Fruit fly (Drosophila melanogaster) whole organism, embryonic: ENCODE measurements around the gene CG3635.

ENCODE experiments used
- BEAF-32 ChIP-seq: fragments of 200-800 bp; sonication (Bioruptor generic); optimal IDR thresholded peaks from 3 replicates; lab custom pipeline; 2017; ENCODE audit warnings: missing biosample characterization, missing genetic modification characterization, mild to moderate bottlenecking, moderate library complexity, missing genetic modification reagents
- CG10959 ChIP-seq: fragments of 200-800 bp; sonication (Bioruptor generic); IDR thresholded peaks from 2 replicates; pipeline ENCODE4 v1.3.6; 2022; ENCODE audit warnings: missing biosample characterization, missing genetic modification characterization
- CG11398 ChIP-seq: fragments of 200-800 bp; sonication (Bioruptor generic); optimal IDR thresholded peaks from 2 replicates; lab custom pipeline; 2016; ENCODE audit warnings: missing biosample characterization, missing genetic modification characterization
- CG11723 ChIP-seq: fragments of 200-800 bp; sonication (Bioruptor generic); optimal IDR thresholded peaks from 2 replicates; lab custom pipeline; 2017; ENCODE audit warnings: missing biosample characterization, mild to moderate bottlenecking, missing genetic modification characterization
- CG12659 ChIP-seq: fragments of 200-800 bp; sonication (Bioruptor generic); optimal IDR thresholded peaks from 3 replicates; lab custom pipeline; 2017; ENCODE audit warnings: mild to moderate bottlenecking, missing biosample characterization, missing genetic modification reagents, missing genetic modification characterization
- CG14710 ChIP-seq: fragments of 200-800 bp; sonication (Bioruptor generic); optimal IDR thresholded peaks from 3 replicates; lab custom pipeline; 2019; ENCODE audit warnings: missing biosample characterization, mild to moderate bottlenecking, missing genetic modification characterization, moderate library complexity
- CG15696 ChIP-seq: fragments of 200-800 bp; sonication (Bioruptor generic); optimal IDR thresholded peaks from 2 replicates; lab custom pipeline; 2019; ENCODE audit warnings: missing biosample characterization, mild to moderate bottlenecking, missing genetic modification characterization, moderate library complexity
- CG16815 ChIP-seq: fragments of 200-800 bp; sonication (Bioruptor generic); optimal IDR thresholded peaks from 3 replicates; lab custom pipeline; 2017; ENCODE audit warnings: missing biosample characterization, mild to moderate bottlenecking, missing genetic modification characterization
- CG17612 ChIP-seq: fragments of 200-800 bp; sonication (Bioruptor generic); IDR thresholded peaks from 2 replicates; pipeline ENCODE4 v1.3.6; 2022; ENCODE audit warnings: missing biosample characterization, missing genetic modification characterization
- CG2199 ChIP-seq: fragments of 200-800 bp; sonication (Bioruptor generic); IDR thresholded peaks from 3 replicates; pipeline ENCODE4 v1.3.6; 2022; ENCODE audit warnings: missing biosample characterization, missing genetic modification characterization
- CG2712 ChIP-seq: fragments of 200-800 bp; optimal IDR thresholded peaks from 3 replicates; lab custom pipeline; 2019; ENCODE audit warnings: missing biosample characterization, mild to moderate bottlenecking, missing genetic modification characterization, moderate library complexity
- CG3065 ChIP-seq: fragments of 200-800 bp; sonication (Bioruptor generic); optimal IDR thresholded peaks from 2 replicates; lab custom pipeline; 2016; ENCODE audit warnings: missing biosample characterization, missing genetic modification characterization
- CG34376 ChIP-seq: fragments of 200-800 bp; sonication (Bioruptor generic); optimal IDR thresholded peaks from 2 replicates; lab custom pipeline; 2018; ENCODE audit warnings: missing biosample characterization, mild to moderate bottlenecking, missing genetic modification characterization
- CG3838 ChIP-seq: fragments of 200-800 bp; sonication (Bioruptor generic); optimal IDR thresholded peaks from 3 replicates; lab custom pipeline; 2016; ENCODE audit warnings: missing biosample characterization, missing genetic modification characterization
- CG4328 ChIP-seq: fragments of 200-800 bp; sonication (Bioruptor generic); optimal IDR thresholded peaks from 3 replicates; lab custom pipeline; 2017; ENCODE audit warnings: missing biosample characterization, missing genetic modification reagents, missing genetic modification characterization
- CG4404 ChIP-seq: fragments of 200-800 bp; sonication (Bioruptor generic); IDR thresholded peaks from 2 replicates; pipeline ENCODE4 v1.3.6; 2022; ENCODE audit warnings: missing biosample characterization, missing genetic modification characterization
- CG4820 ChIP-seq: fragments of 200-800 bp; sonication (Bioruptor generic); optimal IDR thresholded peaks from 3 replicates; lab custom pipeline; 2016; ENCODE audit warnings: missing biosample characterization, missing genetic modification characterization
- CG7357 ChIP-seq: fragments of 200-800 bp; sonication (Bioruptor generic); IDR thresholded peaks from 3 replicates; pipeline ENCODE4 v1.3.6; 2022; ENCODE audit warnings: missing biosample characterization, missing genetic modification characterization
- CG7745 ChIP-seq: fragments of 200-800 bp; sonication (Bioruptor generic); optimal IDR thresholded peaks from 2 replicates; lab custom pipeline; 2018; ENCODE audit warnings: missing biosample characterization, mild to moderate bottlenecking, missing genetic modification characterization, moderate library complexity
- CG8089 ChIP-seq: fragments of 200-800 bp; sonication (Bioruptor generic); optimal IDR thresholded peaks from 3 replicates; lab custom pipeline; 2016; ENCODE audit warnings: missing biosample characterization, missing genetic modification characterization
- CkIIα-i1 ChIP-seq: fragments of 200-800 bp; sonication (Bioruptor generic); IDR thresholded peaks from 2 replicates; pipeline ENCODE4 v1.3.6; 2022; ENCODE audit warnings: missing biosample characterization, missing genetic modification characterization
- Dbx ChIP-seq: fragments of 200-800 bp; sonication (Bioruptor generic); IDR thresholded peaks from 3 replicates; pipeline ENCODE4 v1.3.6; 2022; ENCODE audit warnings: missing biosample characterization, missing genetic modification characterization
- Dek ChIP-seq: fragments of 200-800 bp; sonication (Bioruptor generic); optimal IDR thresholded peaks from 3 replicates; lab custom pipeline; 2019; ENCODE audit warnings: missing biosample characterization, mild to moderate bottlenecking, missing genetic modification characterization, moderate library complexity
- Eip74EF ChIP-seq, 2 experiments: fragments of 200-800 bp in 1 of 2; fragments of >200 bp in 1 of 2; sonication (Bioruptor generic) in 1 of 2; optimal IDR thresholded peaks; 2 replicates each; lab custom pipeline; 2017 to 2019; ENCODE audit warnings: missing biosample characterization in 2 of 2, missing genetic modification characterization in 2 of 2, mild to moderate bottlenecking in 1 of 2, moderate library complexity in 1 of 2
- Elba2 ChIP-seq: fragments of 200-800 bp; sonication (Bioruptor generic); optimal IDR thresholded peaks from 3 replicates; lab custom pipeline; 2016; ENCODE audit warnings: missing biosample characterization, missing genetic modification characterization
- Gug ChIP-seq: fragments of 200-800 bp; sonication (Bioruptor generic); IDR thresholded peaks from 4 replicates; pipeline ENCODE4 v1.3.6; 2022; ENCODE audit warnings: missing biosample characterization, missing genetic modification characterization
- H15 ChIP-seq: fragments of 200-800 bp; sonication (Bioruptor generic); IDR thresholded peaks from 3 replicates; pipeline ENCODE4 v1.3.6; 2022; ENCODE audit warnings: missing biosample characterization, missing genetic modification characterization
- Lhr ChIP-seq: fragments of 200-800 bp; sonication (Bioruptor generic); optimal IDR thresholded peaks from 3 replicates; lab custom pipeline; 2017; ENCODE audit warnings: mild to moderate bottlenecking, missing biosample characterization, missing genetic modification reagents, missing genetic modification characterization
- MBD-R2 ChIP-seq: fragments of 200-800 bp; sonication (Bioruptor generic); IDR thresholded peaks from 2 replicates; pipeline ENCODE4 v1.3.6; 2022; ENCODE audit warnings: missing biosample characterization, missing genetic modification characterization
- Mad ChIP-seq: fragments of 200-800 bp; sonication (Bioruptor generic); optimal IDR thresholded peaks from 2 replicates; lab custom pipeline; 2016; ENCODE audit warnings: missing biosample characterization, missing genetic modification characterization
- Rx ChIP-seq: fragments of 200-800 bp; sonication (Bioruptor generic); IDR thresholded peaks from 2 replicates; pipeline ENCODE4 v1.3.6; 2022; ENCODE audit warnings: missing biosample characterization, missing genetic modification characterization
- Side ChIP-seq: fragments of 200-800 bp; sonication (Bioruptor generic); optimal IDR thresholded peaks from 2 replicates; lab custom pipeline; 2016; ENCODE audit warnings: missing biosample characterization, missing genetic modification characterization
- ap ChIP-seq: fragments of 200-800 bp; sonication (Bioruptor generic); IDR thresholded peaks from 2 replicates; pipeline ENCODE4 v1.3.6; 2022; ENCODE audit warnings: missing biosample characterization, missing genetic modification characterization
- bcd ChIP-seq: fragments of 200-800 bp; sonication (Bioruptor generic); optimal IDR thresholded peaks from 2 replicates; lab custom pipeline; 2017; ENCODE audit warnings: missing biosample characterization, mild to moderate bottlenecking, missing genetic modification characterization
- cad ChIP-seq: fragments of >200 bp; optimal IDR thresholded peaks from 2 replicates; lab custom pipeline; 2017; ENCODE audit warnings: missing biosample characterization, missing genetic modification characterization
- ems ChIP-seq: fragments of 200-800 bp; sonication (Bioruptor generic); optimal IDR thresholded peaks from 3 replicates; lab custom pipeline; 2016; ENCODE audit warnings: missing biosample characterization, missing genetic modification characterization
- fu2 ChIP-seq: fragments of 200-800 bp; sonication (Bioruptor generic); optimal IDR thresholded peaks from 2 replicates; lab custom pipeline; 2016; ENCODE audit warnings: missing biosample characterization, missing genetic modification characterization
- gfzf ChIP-seq: fragments of 200-800 bp; sonication (Bioruptor generic); optimal IDR thresholded peaks from 2 replicates; lab custom pipeline; 2016; ENCODE audit warnings: missing biosample characterization, mild to moderate bottlenecking, missing genetic modification characterization, moderate library complexity
- jumu ChIP-seq: fragments of 200-800 bp; sonication (Bioruptor generic); optimal IDR thresholded peaks from 3 replicates; lab custom pipeline; 2016; ENCODE audit warnings: missing biosample characterization, missing genetic modification characterization
- kah ChIP-seq: fragments of 200-800 bp; sonication (Bioruptor generic); optimal IDR thresholded peaks from 2 replicates; lab custom pipeline; 2018; ENCODE audit warnings: missing biosample characterization, mild to moderate bottlenecking, missing genetic modification characterization
- lilli ChIP-seq: fragments of 200-800 bp; sonication (Bioruptor generic); optimal IDR thresholded peaks from 3 replicates; lab custom pipeline; 2016; ENCODE audit warnings: missing biosample characterization, missing genetic modification characterization
- lola ChIP-seq, 3 experiments: fragments of >200 bp in 2 of 3; fragments of 200-800 bp in 1 of 3; sonication (Bioruptor generic) in 1 of 3; optimal IDR thresholded peaks; 2 replicates each; lab custom pipeline; 2017 to 2019; ENCODE audit warnings: missing biosample characterization in 3 of 3, missing genetic modification characterization in 3 of 3, mild to moderate bottlenecking in 1 of 3, moderate library complexity in 1 of 3
- mirr ChIP-seq: fragments of 200-800 bp; sonication (Bioruptor generic); optimal IDR thresholded peaks from 3 replicates; lab custom pipeline; 2018; ENCODE audit warnings: missing biosample characterization, mild to moderate bottlenecking, missing genetic modification characterization
- otp ChIP-seq: fragments of 200-800 bp; sonication (Bioruptor generic); IDR thresholded peaks from 3 replicates; pipeline ENCODE4, ENCODE4 v1.3.6; 2022; ENCODE audit warnings: missing biosample characterization, missing genetic modification characterization
- row ChIP-seq: fragments of 200-800 bp; sonication (Bioruptor generic); IDR thresholded peaks from 3 replicates; pipeline ENCODE4 v1.3.6; 2022; ENCODE audit warnings: missing biosample characterization, missing genetic modification characterization
- sd ChIP-seq: fragments of 200-800 bp; sonication (Bioruptor generic); optimal IDR thresholded peaks from 3 replicates; lab custom pipeline; 2018; ENCODE audit warnings: missing biosample characterization, mild to moderate bottlenecking, missing genetic modification characterization, moderate library complexity
- sens ChIP-seq: fragments of 200-800 bp; sonication (Bioruptor generic); peaks from one replicate; lab custom pipeline; 2016; ENCODE audit warnings: missing biosample characterization, missing genetic modification characterization
- sim ChIP-seq: fragments of 200-800 bp; sonication (Bioruptor generic); IDR thresholded peaks from 2 replicates; pipeline ENCODE4 v1.3.6; 2022; ENCODE audit warnings: missing biosample characterization, missing genetic modification characterization
- slp2 ChIP-seq: fragments of 200-800 bp; sonication (Bioruptor generic); optimal IDR thresholded peaks from 2 replicates; lab custom pipeline; 2016; ENCODE audit warnings: missing biosample characterization, missing genetic modification characterization
- tin ChIP-seq: fragments of 200-800 bp; sonication (Bioruptor generic); optimal IDR thresholded peaks from 3 replicates; lab custom pipeline; 2016; ENCODE audit warnings: missing biosample characterization, missing genetic modification characterization
- zfh1 ChIP-seq: fragments of 200-800 bp; sonication (Bioruptor generic); IDR thresholded peaks from 3 replicates; pipeline ENCODE4 v1.3.6; 2022; ENCODE audit warnings: missing biosample characterization, missing genetic modification characterization
- zfh2 ChIP-seq: fragments of 200-800 bp; sonication (Bioruptor generic); optimal IDR thresholded peaks from 2 replicates; lab custom pipeline; 2016; ENCODE audit warnings: missing biosample characterization, missing genetic modification characterization

CG3635 gene

dm6 chr2L:22168559-22169027 lies 6.6 kb upstream of the CG3635 start (continued):
- TF ChIP-seq CG11398 (GFP tag; lab: Kevin White, UChicago): no peak
- TF ChIP-seq zfh2 (GFP tag; lab: Kevin White, UChicago): peak; percentile 30
- TF ChIP-seq CG2199 (GFP tag; lab: Robert Waterston, UW): no peak
- TF ChIP-seq kah (GFP tag; lab: Kevin White, UChicago): no peak
- TF ChIP-seq MBD-R2 (GFP tag; lab: Robert Waterston, UW): peak; percentile 36; the same call in 1 of the 2 replicates
- TF ChIP-seq CG14710 (tag; lab: Kevin White, UChicago): no peak
- no peak for TF ChIP-seq CG15696 (tag; lab: Kevin White, UChicago)
- TF ChIP-seq CG11723 (GFP tag; lab: Kevin White, UChicago): peak; percentile 18
- peak; percentile 53 for TF ChIP-seq sens (GFP tag; lab: Kevin White, UChicago)
- no peak for TF ChIP-seq Rx (GFP tag; lab: Robert Waterston, UW)
- no peak for TF ChIP-seq row (GFP tag; lab: Robert Waterston, UW)
- no peak for TF ChIP-seq CG8089 (GFP tag; lab: Kevin White, UChicago)
- TF ChIP-seq Mad: no peak
- peak; percentile 44 for TF ChIP-seq CG34376 (GFP tag; lab: Kevin White, UChicago)
- peak; percentile 31 for TF ChIP-seq lilli (GFP tag; lab: Kevin White, UChicago)
- no peak for TF ChIP-seq lola (GFP tag; optimal IDR thresholded peaks at IDR 0.05; lab: Kevin White, UChicago)
- TF ChIP-seq CG3838 (GFP tag; lab: Kevin White, UChicago): no peak
- TF ChIP-seq CG7745 (tag; lab: Kevin White, UChicago): no peak
- no peak for TF ChIP-seq H15 (GFP tag; lab: Robert Waterston, UW)
- no peak for TF ChIP-seq CG17612
- TF ChIP-seq CkIIα-i1 (GFP tag; lab: Robert Waterston, UW): no peak
- peak; percentile 13 for TF ChIP-seq CG2712
- no peak for TF ChIP-seq CG4404
- no peak for TF ChIP-seq Eip74EF (GFP tag; optimal IDR thresholded peaks at IDR 0.05; lab: Kevin White, UChicago)
- TF ChIP-seq CG4328 (GFP tag; lab: Kevin White, UChicago): no peak
- TF ChIP-seq Dek: no peak
- TF ChIP-seq jumu (GFP tag; lab: Kevin White, UChicago): no peak
- TF ChIP-seq tin (GFP tag; lab: Kevin White, UChicago): no peak
- TF ChIP-seq zfh1 (GFP tag; lab: Robert Waterston, UW): peak; percentile 57; the same call in 1 of the 3 replicates
- no peak for TF ChIP-seq ems (GFP tag; lab: Kevin White, UChicago)
- no peak for TF ChIP-seq otp (GFP tag; lab: Robert Waterston, UW)
- TF ChIP-seq sim (GFP tag; lab: Robert Waterston, UW): no peak
- TF ChIP-seq CG3065 (GFP tag; lab: Kevin White, UChicago): no peak
- no peak for TF ChIP-seq mirr
- no peak for TF ChIP-seq ap
- TF ChIP-seq, all 482 proteins: peak for 62

DNA sequence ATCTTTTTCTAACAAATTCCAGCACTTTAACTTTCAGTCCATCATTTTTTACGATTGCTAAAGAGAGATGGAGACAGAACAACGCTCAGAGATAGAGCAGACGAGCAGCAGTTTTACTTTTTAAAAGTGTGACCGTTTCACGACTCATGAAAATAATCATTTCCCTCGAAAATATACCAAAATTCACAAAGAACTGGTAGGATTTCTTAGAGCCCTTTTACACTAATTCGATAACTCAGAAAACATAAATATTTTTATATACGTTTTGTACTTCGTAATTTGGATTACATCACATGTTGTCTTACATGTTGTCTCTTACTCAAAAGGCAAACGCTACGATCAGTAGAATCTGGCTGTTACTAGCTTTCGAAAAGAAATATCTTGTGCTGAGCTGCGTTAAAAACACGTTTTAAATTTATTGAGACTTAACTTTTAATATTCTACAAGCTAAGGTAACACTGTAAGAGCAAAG lies 6.1 kb upstream of the CG3635 start, which contains the start of gene Clamp:
Gene Clamp, minus strand, starts transcription at position 100 of the 472 bp plus-strand sequence.
- TF ChIP-seq CG16815 (GFP tag; lab: Kevin White, UChicago) (no peak), CG10959 (GFP tag; lab: Robert Waterston, UW) (no peak), CG14710 (tag; lab: Kevin White, UChicago) (peak; percentile 62), slp2 (peak; percentile 9), bcd (GFP tag; lab: Kevin White, UChicago) (no peak), CG12659 (GFP tag; lab: Kevin White, UChicago) (peak; percentile 62), BEAF-32 (GFP tag; lab: Kevin White, UChicago) (peak; percentile 40), sens (GFP tag; lab: Kevin White, UChicago) (no peak), Side (no peak), cad (GFP tag; lab: Kevin White, UChicago) (no peak), gfzf (GFP tag; lab: Kevin White, UChicago) (peak; percentile 84), Eip74EF (GFP tag; optimal IDR thresholded peaks at IDR 0.05; lab: Kevin White, UChicago) (peak in 1 of 2 experiments; percentile 23), CG7357 (GFP tag; lab: Robert Waterston, UW) (peak; percentile 96), Gug (GFP tag; lab: Robert Waterston, UW) (no peak), fu2 (GFP tag; lab: Kevin White, UChicago) (no peak), Elba2 (GFP tag; lab: Kevin White, UChicago) (no peak), CG4820 (GFP tag; lab: Kevin White, UChicago) (no peak), sd (tag; lab: Kevin White, UChicago) (peak; percentile 48), Dbx (no peak), Lhr (GFP tag; lab: Kevin White, UChicago) (peak; percentile 98)
